Worm (Caenorhabditis elegans): ENCODE data around the gene srx-95.

DNA sequence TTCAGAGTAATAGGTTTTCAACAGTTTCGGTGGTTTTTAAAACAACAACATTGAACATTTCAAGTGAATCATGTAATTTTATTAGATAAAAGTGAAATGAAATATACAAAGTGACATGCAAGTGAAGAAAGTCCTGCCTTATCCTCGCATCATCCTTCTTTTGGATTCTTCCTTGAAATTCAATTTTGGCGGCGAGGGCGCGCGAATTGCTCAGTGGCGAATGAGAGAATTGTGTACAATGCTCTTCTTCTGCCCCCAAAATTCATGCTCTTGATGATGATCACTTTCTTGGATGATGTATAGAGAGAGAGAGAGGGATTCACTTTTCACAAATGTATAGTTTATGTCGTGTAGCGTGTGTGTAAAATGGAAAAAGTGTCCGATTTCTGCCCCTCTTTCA lies 44.9 kb downstream of the srx-95 start:
- TF ChIP-seq aha-1 (tag; optimal IDR thresholded peaks at IDR 0.05) (no peak), nhr-12 (tag; optimal IDR thresholded peaks at IDR 0.05) (no peak), nhr-28 (tag; optimal IDR thresholded peaks at IDR 0.05) (no peak), unc-62 (GFP tag; optimal IDR thresholded peaks at IDR 0.05) (no peak), lin-14 (GFP tag; optimal IDR thresholded peaks at IDR 0.05) (peak; percentile 49), nhr-237 (tag; optimal IDR thresholded peaks at IDR 0.05) (no peak), unc-86 (tag; optimal IDR thresholded peaks at IDR 0.05) (no peak), lsy-2 (tag; optimal IDR thresholded peaks at IDR 0.05) (no peak), elt-3 (tag; optimal IDR thresholded peaks at IDR 0.05) (no peak), ets-5 (GFP tag; IDR thresholded peaks at IDR 0.05) (no peak), zip-4 (GFP tag; optimal IDR thresholded peaks at IDR 0.05) (no peak), ztf-4 (tag; optimal IDR thresholded peaks at IDR 0.05) (no peak), nhr-85 (tag) (no peak)
